In the genomic region with DNA sequence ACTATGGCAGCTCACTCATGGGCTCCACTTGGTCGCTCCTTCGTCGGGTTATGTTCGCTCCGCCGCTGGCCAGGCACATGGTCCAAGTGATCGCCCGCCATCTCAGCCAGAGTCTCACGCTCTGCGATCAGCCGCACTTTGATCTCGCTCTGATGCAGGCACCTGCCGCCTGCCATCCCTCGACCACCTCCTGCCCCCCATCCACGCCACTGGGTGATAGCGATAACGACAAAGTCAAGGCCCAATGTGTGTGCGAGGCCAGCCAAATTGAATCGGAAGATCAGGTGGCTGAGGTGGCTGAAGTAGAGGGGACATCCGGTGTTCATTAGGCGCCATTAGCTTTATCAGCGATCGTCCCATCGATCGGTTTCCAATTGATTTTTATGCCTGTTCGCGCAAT, we compare ENCODE assay signal across 5 fruit fly cellular contexts.
TF ChIP-seq lines count a peak whose summit lies in the region.

No protein-coding gene starts in this region.

- TF ChIP-seq CTCF in whole organism, embryonic (GFP tag; optimal IDR thresholded peaks at IDR 0.05; lab: Kevin White, UChicago): no peak

TF ChIP-seq in whole organism, adult, 20 proteins besides CTCF, POLR2A, EP300 and RAD21:
- no peak for TF ChIP-seq Clk (GFP tag; optimal IDR thresholded peaks at IDR 0.05; lab: Kevin White, UChicago)
- no peak for TF ChIP-seq pad (GFP tag; optimal IDR thresholded peaks at IDR 0.05; lab: Kevin White, UChicago)
- TF ChIP-seq CG33017 (tag; optimal IDR thresholded peaks at IDR 0.05; lab: Kevin White, UChicago): no peak
- no peak for TF ChIP-seq CG7101 (tag; optimal IDR thresholded peaks at IDR 0.05; lab: Kevin White, UChicago)
- TF ChIP-seq CG1620 (GFP tag; optimal IDR thresholded peaks at IDR 0.05; lab: Kevin White, UChicago): no peak
- TF ChIP-seq CG12768 (GFP tag; optimal IDR thresholded peaks at IDR 0.05; lab: Kevin White, UChicago): peak; percentile 29
- no peak for TF ChIP-seq cnc (optimal IDR thresholded peaks at IDR 0.05; lab: Kevin White, UChicago)
- no peak for TF ChIP-seq Hr96 (GFP tag; optimal IDR thresholded peaks at IDR 0.05; lab: Kevin White, UChicago)
- TF ChIP-seq CG14711 (tag; optimal IDR thresholded peaks at IDR 0.05; lab: Kevin White, UChicago): no peak
- TF ChIP-seq toe (GFP tag; optimal IDR thresholded peaks at IDR 0.05; lab: Kevin White, UChicago): no peak
- no peak for TF ChIP-seq CG11617 (GFP tag; optimal IDR thresholded peaks at IDR 0.05; lab: Kevin White, UChicago)
- TF ChIP-seq Mnt (GFP tag; optimal IDR thresholded peaks at IDR 0.05; lab: Kevin White, UChicago): peak; percentile 19
- TF ChIP-seq CG7045 (GFP tag; optimal IDR thresholded peaks at IDR 0.05; lab: Kevin White, UChicago): no peak
- TF ChIP-seq CG5204 (GFP tag; optimal IDR thresholded peaks at IDR 0.05; lab: Kevin White, UChicago): no peak
- TF ChIP-seq Crg-1 (GFP tag; optimal IDR thresholded peaks at IDR 0.05; lab: Kevin White, UChicago): no peak
- TF ChIP-seq kay (GFP tag; lab: Kevin White, UChicago; ENCODE audit: borderline replicate concordance): no peak
- peak; percentile 15 for TF ChIP-seq tj (GFP tag; optimal IDR thresholded peaks at IDR 0.05; lab: Kevin White, UChicago)
- no peak for TF ChIP-seq ovo (GFP tag; optimal IDR thresholded peaks at IDR 0.05; lab: Kevin White, UChicago)

TF ChIP-seq in whole organism, embryonic, 481 proteins besides CTCF, POLR2A, EP300 and RAD21:
- TF ChIP-seq org-1 (GFP tag; optimal IDR thresholded peaks at IDR 0.05; lab: Kevin White, UChicago) (no peak), CG8388 (GFP tag; optimal IDR thresholded peaks at IDR 0.05; lab: Kevin White, UChicago) (no peak), CG7987 (GFP tag; optimal IDR thresholded peaks at IDR 0.05; lab: Kevin White, UChicago) (no peak), Camta (GFP tag; optimal IDR thresholded peaks at IDR 0.05; lab: Kevin White, UChicago) (no peak), Lim3 (GFP tag; IDR thresholded peaks at IDR 0.05; lab: Robert Waterston, UW) (no peak), sug (tag; optimal IDR thresholded peaks at IDR 0.05; lab: Kevin White, UChicago) (peak; percentile 40), unpg (GFP tag; optimal IDR thresholded peaks at IDR 0.05; lab: Kevin White, UChicago) (no peak), caup (GFP tag; optimal IDR thresholded peaks at IDR 0.05; lab: Kevin White, UChicago; ENCODE audit: severe bottlenecking) (no peak), nom (GFP tag; optimal IDR thresholded peaks at IDR 0.05; lab: Kevin White, UChicago) (peak; percentile 84), ftz-f1 (GFP tag; optimal IDR thresholded peaks at IDR 0.05; lab: Kevin White, UChicago) (peak; percentile 36), slbo (GFP tag; IDR thresholded peaks at IDR 0.05; lab: Robert Waterston, UW) (0 out of 2 replicates have a peak, but pooled peaks have one; percentile 12), CG8281 (tag; optimal IDR thresholded peaks at IDR 0.05; lab: Kevin White, UChicago) (no peak), Ets65A (GFP tag; lab: Kevin White, UChicago) (peak; percentile 28), Med (GFP tag; lab: Kevin White, UChicago) (peak; percentile 57), CG3281 (GFP tag; optimal IDR thresholded peaks at IDR 0.05; lab: Kevin White, UChicago) (no peak), CG18599 (GFP tag; optimal IDR thresholded peaks at IDR 0.05; lab: Kevin White, UChicago) (no peak)

TF ChIP-seq in whole organism, prepupa, 60 proteins besides CTCF, POLR2A, EP300 and RAD21:
- TF ChIP-seq svp (GFP tag; lab: Kevin White, UChicago): peak; percentile 96
- peak; percentile 21 to 50 for TF ChIP-seq ss (GFP tag; optimal IDR thresholded peaks at IDR 0.05; lab: Kevin White, UChicago)
- TF ChIP-seq Eip75B (GFP tag; optimal IDR thresholded peaks at IDR 0.05; lab: Kevin White, UChicago): no peak
- no peak for TF ChIP-seq CG16779 (tag; optimal IDR thresholded peaks at IDR 0.05; lab: Kevin White, UChicago)
- TF ChIP-seq cyc (GFP tag; optimal IDR thresholded peaks at IDR 0.05; lab: Kevin White, UChicago): no peak
- peak; percentile 0 for TF ChIP-seq Eip78C (GFP tag; lab: Kevin White, UChicago)

TF ChIP-seq in whole organism, pupa, 21 proteins besides CTCF, POLR2A, EP300 and RAD21:
- TF ChIP-seq CG13204 (GFP tag; optimal IDR thresholded peaks at IDR 0.05; lab: Kevin White, UChicago): peak; percentile 44
- TF ChIP-seq gl (tag; optimal IDR thresholded peaks at IDR 0.05; lab: Kevin White, UChicago): peak; percentile 21
- no peak for TF ChIP-seq CG14655 (GFP tag; optimal IDR thresholded peaks at IDR 0.05; lab: Kevin White, UChicago)
- TF ChIP-seq fd96Ca (GFP tag; IDR thresholded peaks at IDR 0.05; lab: Robert Waterston, UW): no peak
- TF ChIP-seq Ets98B (GFP tag; IDR thresholded peaks at IDR 0.05; lab: Robert Waterston, UW): no peak
- TF ChIP-seq CG17806 (tag; optimal IDR thresholded peaks at IDR 0.05; lab: Kevin White, UChicago): no peak

TF ChIP-seq in whole organism, wandering third instar larva, 38 proteins besides CTCF, POLR2A, EP300 and RAD21:
- no peak for TF ChIP-seq Vsx2 (GFP tag; optimal IDR thresholded peaks at IDR 0.05; lab: Kevin White, UChicago; ENCODE audit: partially characterized antibody)
- TF ChIP-seq Hnf4 (GFP tag; optimal IDR thresholded peaks at IDR 0.05; lab: Kevin White, UChicago): peak; percentile 40
- no peak for TF ChIP-seq Rel (GFP tag; optimal IDR thresholded peaks at IDR 0.05; lab: Kevin White, UChicago)
- peak; percentile 18 for TF ChIP-seq Rel (tag; optimal IDR thresholded peaks at IDR 0.05; lab: Kevin White, UChicago)
